Fruit fly (Drosophila melanogaster): ENCODE measurements around the gene Ets21C.

Ets21C gene

DNA sequence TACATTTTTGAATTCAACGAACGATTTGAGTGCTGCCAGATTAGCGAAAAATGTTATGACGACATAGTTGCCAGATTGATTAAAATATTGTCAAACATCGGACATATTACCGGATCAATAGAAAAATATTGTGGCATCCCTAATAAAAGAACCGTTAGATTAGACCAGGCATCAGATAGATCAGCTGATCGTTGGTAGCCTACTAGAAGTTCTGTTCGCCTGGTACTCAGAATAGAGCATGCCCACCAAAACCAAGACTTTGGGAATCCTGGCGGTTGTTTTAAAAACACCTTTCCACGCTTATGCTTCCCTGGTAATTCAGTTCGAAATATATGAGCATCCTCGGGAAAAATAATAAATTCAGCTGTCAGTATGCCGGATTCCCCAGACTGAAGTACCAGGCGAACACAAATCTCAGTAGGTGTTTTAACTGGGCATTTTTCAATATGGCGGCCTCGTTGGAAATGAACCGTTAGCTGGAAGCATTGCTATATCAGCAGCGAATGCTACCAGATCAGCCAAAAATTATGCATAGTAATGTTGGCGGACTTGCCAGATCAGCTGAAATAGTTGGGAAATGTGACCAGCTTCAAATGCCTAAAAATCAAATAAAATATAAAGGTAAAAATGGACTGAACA lies 12.0 kb downstream of the Ets21C start (continued):
- TF ChIP-seq ato (GFP tag; IDR thresholded peaks at IDR 0.05; ENCODE audit: partially characterized antibody): peak; percentile 73; the same call in 1 of the 2 replicates
- TF ChIP-seq HLH3B (GFP tag; IDR thresholded peaks at IDR 0.05): no peak
- no peak; the same call in 1 of the 2 replicates for TF ChIP-seq inv (GFP tag; IDR thresholded peaks at IDR 0.05; ENCODE audit: partially characterized antibody)
- TF ChIP-seq CG15269 (tag; optimal IDR thresholded peaks at IDR 0.05): peak; percentile 44
- TF ChIP-seq CG5953 (GFP tag; IDR thresholded peaks at IDR 0.05): no peak
- no peak; the same call in 2 of the 3 replicates for TF ChIP-seq otp (GFP tag; IDR thresholded peaks at IDR 0.05)
- TF ChIP-seq bab2 (GFP tag; optimal IDR thresholded peaks at IDR 0.05): peak; percentile 19
- TF ChIP-seq B-H1 (GFP tag; IDR thresholded peaks at IDR 0.05): no peak
- TF ChIP-seq CG4282 (GFP tag; optimal IDR thresholded peaks at IDR 0.05): no peak
- TF ChIP-seq slp2 (GFP tag; optimal IDR thresholded peaks at IDR 0.05): no peak
- no peak for TF ChIP-seq btn (GFP tag; optimal IDR thresholded peaks at IDR 0.05)
- no peak for TF ChIP-seq ash1 (GFP tag; optimal IDR thresholded peaks at IDR 0.05)
- 0 out of 2 replicates have a peak, but pooled peaks have one; percentile 24 for TF ChIP-seq ssp (GFP tag; IDR thresholded peaks at IDR 0.05)
- TF ChIP-seq eyg (GFP tag; optimal IDR thresholded peaks at IDR 0.05): no peak
- no peak for TF ChIP-seq seq (GFP tag; IDR thresholded peaks at IDR 0.05)
- no peak for TF ChIP-seq Hey (tag; optimal IDR thresholded peaks at IDR 0.05)
- TF ChIP-seq CG4424 (GFP tag; optimal IDR thresholded peaks at IDR 0.05): no peak
- TF ChIP-seq CG8944 (GFP tag; optimal IDR thresholded peaks at IDR 0.05): no peak
- no peak for TF ChIP-seq cato (GFP tag; optimal IDR thresholded peaks at IDR 0.05; ENCODE audit: borderline replicate concordance)
- TF ChIP-seq CG6854 (GFP tag; optimal IDR thresholded peaks at IDR 0.05): no peak
- TF ChIP-seq lov (optimal IDR thresholded peaks at IDR 0.05): no peak
- 0 out of 3 replicates have a peak, but pooled peaks have one; percentile 44 for TF ChIP-seq lov (GFP tag; IDR thresholded peaks at IDR 0.05)
- no peak for TF ChIP-seq Tbp (GFP tag; optimal IDR thresholded peaks at IDR 0.05)
- no peak for TF ChIP-seq toy (GFP tag; IDR thresholded peaks at IDR 0.05)
- no peak for TF ChIP-seq CG10959 (GFP tag; IDR thresholded peaks at IDR 0.05)
- TF ChIP-seq Dek (tag; optimal IDR thresholded peaks at IDR 0.05): peak; percentile 19
- TF ChIP-seq CG16813 (GFP tag; IDR thresholded peaks at IDR 0.05; ENCODE audit: partially characterized antibody): peak; percentile 58; the same call in 1 of the 3 replicates
- TF ChIP-seq CG2202 (tag; optimal IDR thresholded peaks at IDR 0.05): no peak
- TF ChIP-seq Bdp1 (GFP tag; optimal IDR thresholded peaks at IDR 0.05): no peak
- no peak for TF ChIP-seq repo (GFP tag; optimal IDR thresholded peaks at IDR 0.05)
- peak; percentile 36 for TF ChIP-seq oc (tag; optimal IDR thresholded peaks at IDR 0.05)
- TF ChIP-seq dysf (GFP tag; IDR thresholded peaks at IDR 0.05): 0 out of 3 replicates have a peak, but pooled peaks have one; percentile 25
- TF ChIP-seq Fer2 (tag; optimal IDR thresholded peaks at IDR 0.05): no peak
- TF ChIP-seq CG7786 (GFP tag; optimal IDR thresholded peaks at IDR 0.05): no peak
- no peak for TF ChIP-seq CG9215 (GFP tag; IDR thresholded peaks at IDR 0.05)
- TF ChIP-seq CG3281 (GFP tag; optimal IDR thresholded peaks at IDR 0.05): no peak
- TF ChIP-seq TFAM (GFP tag; optimal IDR thresholded peaks at IDR 0.05): no peak
- peak; percentile 19 for TF ChIP-seq NfI (GFP tag; optimal IDR thresholded peaks at IDR 0.05)
- no peak for TF ChIP-seq CG7372 (GFP tag; IDR thresholded peaks at IDR 0.05)
- TF ChIP-seq bowl (GFP tag; IDR thresholded peaks at IDR 0.05): no peak
- TF ChIP-seq ci (GFP tag; IDR thresholded peaks at IDR 0.05): peak; percentile 58; the same call in 2 of the 3 replicates
- no peak for TF ChIP-seq lola (GFP tag; optimal IDR thresholded peaks at IDR 0.05)
- peak; percentile 78 for TF ChIP-seq CG1603 (tag; optimal IDR thresholded peaks at IDR 0.05)
- peak; percentile 36 for TF ChIP-seq amos (GFP tag; IDR thresholded peaks at IDR 0.05; ENCODE audit: partially characterized antibody)
- peak; percentile 87 for TF ChIP-seq CG12659 (GFP tag; optimal IDR thresholded peaks at IDR 0.05)
- TF ChIP-seq CG9932 (GFP tag; IDR thresholded peaks at IDR 0.05): peak; percentile 11; the same call in 1 of the 2 replicates
- TF ChIP-seq MESR4 (GFP tag; optimal IDR thresholded peaks at IDR 0.05): peak; percentile 31
- TF ChIP-seq CG10565 (GFP tag; optimal IDR thresholded peaks at IDR 0.05): no peak
- no peak for TF ChIP-seq Mad (GFP tag; optimal IDR thresholded peaks at IDR 0.05)
- TF ChIP-seq bcd (GFP tag; optimal IDR thresholded peaks at IDR 0.05): no peak

All from whole organism, embryonic.